Fruit fly (Drosophila melanogaster): ENCODE measurements around the gene edin.

The edin gene

dm6 chr3L:17478826-17479225 is 15.9 kb upstream of the edin start, which contains the start of the genes CG13733 and qjt:
Gene CG13733 (minus strand): TSS chr3L:17478926.
Gene qjt (plus strand): TSS chr3L:17479096.
- no peak for TF ChIP-seq CG32121 (GFP tag; IDR thresholded peaks at IDR 0.05)
- TF ChIP-seq CG13204 (GFP tag; optimal IDR thresholded peaks at IDR 0.05): no peak
- TF ChIP-seq Ets98B (GFP tag; IDR thresholded peaks at IDR 0.05): no peak
- no peak for TF ChIP-seq CG8301 (tag; optimal IDR thresholded peaks at IDR 0.05)
- TF ChIP-seq CG8159 (tag; optimal IDR thresholded peaks at IDR 0.05): no peak

- TF ChIP-seq CG8301 (tag; optimal IDR thresholded peaks at IDR 0.05) (peak; percentile 48), CG17806 (tag; optimal IDR thresholded peaks at IDR 0.05) (peak; percentile 20), CG9948 (tag; optimal IDR thresholded peaks at IDR 0.05) (peak; percentile 36), CG15710 (tag; optimal IDR thresholded peaks at IDR 0.05) (peak; percentile 26), rn (GFP tag; IDR thresholded peaks at IDR 0.05) (no peak), CG8159 (tag; optimal IDR thresholded peaks at IDR 0.05) (peak; percentile 50), CG4496 (GFP tag; IDR thresholded peaks at IDR 0.05) (0 out of 3 replicates have a peak, but pooled peaks have one; percentile 11), gl (tag; optimal IDR thresholded peaks at IDR 0.05) (peak; percentile 72), Snoo (tag; optimal IDR thresholded peaks at IDR 0.05) (peak; percentile 59), CG32121 (GFP tag; IDR thresholded peaks at IDR 0.05) (peak; percentile 38), CG13204 (GFP tag; optimal IDR thresholded peaks at IDR 0.05) (no peak), Pif1A (GFP tag; optimal IDR thresholded peaks at IDR 0.05) (peak; percentile 46), Ets98B (GFP tag; IDR thresholded peaks at IDR 0.05) (no peak), EcR (GFP tag; optimal IDR thresholded peaks at IDR 0.05) (peak; percentile 50), CG10348 (GFP tag; IDR thresholded peaks at IDR 0.05) (no peak), D1 (tag; optimal IDR thresholded peaks at IDR 0.05) (no peak), CG34367 (tag; optimal IDR thresholded peaks at IDR 0.05) (peak; percentile 25), CG14655 (GFP tag; optimal IDR thresholded peaks at IDR 0.05) (peak; percentile 7), CG12605 (GFP tag; IDR thresholded peaks at IDR 0.05) (no peak), fd96Ca (GFP tag; IDR thresholded peaks at IDR 0.05) (no peak; the same call in 2 of the 3 replicates), Pif1B (GFP tag; optimal IDR thresholded peaks at IDR 0.05) (peak; percentile 43)
Measured at dm6 chr3L:17485280-17485792, 9.3 kb upstream of the edin start.

dm6 chr3L:17486130-17486529 is 8.6 kb upstream of the edin start, which contains the start of gene CG6333:
Gene CG6333 (minus strand): TSS chr3L:17486230.
- TF ChIP-seq CG8159 (tag; optimal IDR thresholded peaks at IDR 0.05) (no peak), CG13204 (GFP tag; optimal IDR thresholded peaks at IDR 0.05) (no peak), CG9948 (tag; optimal IDR thresholded peaks at IDR 0.05) (no peak)

- TF ChIP-seq Snoo (tag; optimal IDR thresholded peaks at IDR 0.05) (peak; percentile 37), CG15710 (tag; optimal IDR thresholded peaks at IDR 0.05) (no peak), Pif1A (GFP tag; optimal IDR thresholded peaks at IDR 0.05) (peak; percentile 71), CG9948 (tag; optimal IDR thresholded peaks at IDR 0.05) (peak; percentile 32), rn (GFP tag; IDR thresholded peaks at IDR 0.05) (no peak), fd96Ca (GFP tag; IDR thresholded peaks at IDR 0.05) (no peak; the same call in 1 of the 3 replicates), CG17806 (tag; optimal IDR thresholded peaks at IDR 0.05) (peak; percentile 30), D1 (tag; optimal IDR thresholded peaks at IDR 0.05) (no peak), CG32121 (GFP tag; IDR thresholded peaks at IDR 0.05) (peak; percentile 49; the same call in 1 of the 2 replicates), Ets98B (GFP tag; IDR thresholded peaks at IDR 0.05) (peak; percentile 77), CG14655 (GFP tag; optimal IDR thresholded peaks at IDR 0.05) (peak; percentile 22), CG8159 (tag; optimal IDR thresholded peaks at IDR 0.05) (peak; percentile 4), EcR (GFP tag; optimal IDR thresholded peaks at IDR 0.05) (peak; percentile 85), CG8301 (tag; optimal IDR thresholded peaks at IDR 0.05) (peak; percentile 34), CG4496 (GFP tag; IDR thresholded peaks at IDR 0.05) (peak; percentile 86), CG12605 (GFP tag; IDR thresholded peaks at IDR 0.05) (peak; percentile 77), CG13204 (GFP tag; optimal IDR thresholded peaks at IDR 0.05) (peak; percentile 86)
Measured at dm6 chr3L:17486794-17487726, 7.6 kb upstream of the edin start, which contains the start of gene Oatp74D. Gene Oatp74D (plus strand): TSS chr3L:17487118.

- TF ChIP-seq EcR (GFP tag; optimal IDR thresholded peaks at IDR 0.05): peak; percentile 20
- TF ChIP-seq CG4496 (GFP tag; IDR thresholded peaks at IDR 0.05): no peak
Measured at dm6 chr3L:17488622-17489391, 5.9 kb upstream of the edin start.

- TF ChIP-seq Pif1A (GFP tag; optimal IDR thresholded peaks at IDR 0.05) (no peak), EcR (GFP tag; optimal IDR thresholded peaks at IDR 0.05) (peak; percentile 90), Pif1B (GFP tag; optimal IDR thresholded peaks at IDR 0.05) (no peak), CG4496 (GFP tag; IDR thresholded peaks at IDR 0.05) (0 out of 3 replicates have a peak, but pooled peaks have one; percentile 10), rn (GFP tag; IDR thresholded peaks at IDR 0.05) (no peak), CG9948 (tag; optimal IDR thresholded peaks at IDR 0.05) (no peak), CG12605 (GFP tag; IDR thresholded peaks at IDR 0.05) (no peak), CG13204 (GFP tag; optimal IDR thresholded peaks at IDR 0.05) (peak; percentile 74), CG14655 (GFP tag; optimal IDR thresholded peaks at IDR 0.05) (no peak), Snoo (tag; optimal IDR thresholded peaks at IDR 0.05) (no peak), fd96Ca (GFP tag; IDR thresholded peaks at IDR 0.05) (no peak)
Measured at dm6 chr3L:17491646-17492045, 3.0 kb upstream of the edin start.
